Fruit fly (Drosophila melanogaster): ENCODE data around the gene Coq4.
A peak's percentile ranks its signal among the peaks of the same experiment; 100 is the strongest.

Coq4 gene

DNA sequence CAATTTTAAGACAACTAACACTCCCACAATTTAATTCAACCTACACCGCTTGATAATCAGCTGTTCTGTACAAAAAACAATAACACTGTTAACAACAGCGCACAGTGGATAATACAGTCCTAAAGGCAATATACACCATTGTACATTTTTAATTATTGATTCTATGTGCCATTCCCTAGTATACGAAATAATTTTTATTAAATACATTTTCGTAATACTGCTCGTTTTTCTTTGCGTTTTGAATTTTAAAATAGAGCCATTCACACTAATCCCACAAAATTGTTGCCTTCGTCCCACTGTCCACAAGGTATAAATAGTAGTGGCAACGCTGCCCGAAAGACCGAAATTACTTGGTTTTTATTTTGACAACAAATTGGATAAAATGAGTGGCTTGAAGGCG is at the start of gene Coq4, which contains the start of gene CG32176 (continued):
- TF ChIP-seq Nf-YB (GFP tag; optimal IDR thresholded peaks at IDR 0.05) (peak; percentile 84), CG2712 (tag; optimal IDR thresholded peaks at IDR 0.05) (peak; percentile 98), CG11504 (tag; optimal IDR thresholded peaks at IDR 0.05) (peak; percentile 96), Awh (GFP tag; IDR thresholded peaks at IDR 0.05) (peak; percentile 98), slbo (GFP tag; IDR thresholded peaks at IDR 0.05) (peak; percentile 99), Dek (tag; optimal IDR thresholded peaks at IDR 0.05) (peak; percentile 97), CG17829 (tag; optimal IDR thresholded peaks at IDR 0.05) (peak; percentile 98), Eip74EF (GFP tag; optimal IDR thresholded peaks at IDR 0.05) (peak in 1 of 2 experiments; percentile 89), CG16779 (GFP tag; IDR thresholded peaks at IDR 0.05) (peak; percentile 97), unc-4 (GFP tag; IDR thresholded peaks at IDR 0.05; ENCODE audit: partially characterized antibody) (peak; percentile 55; the same call in 1 of the 2 replicates), CG8089 (GFP tag; optimal IDR thresholded peaks at IDR 0.05) (peak; percentile 97), Meics (GFP tag; optimal IDR thresholded peaks at IDR 0.05) (peak; percentile 97), Dll (GFP tag; IDR thresholded peaks at IDR 0.05; ENCODE audit: partially characterized antibody) (peak; percentile 65; the same call in 3 of the 4 replicates), salm (tag; optimal IDR thresholded peaks at IDR 0.05) (peak; percentile 95), ems (GFP tag; optimal IDR thresholded peaks at IDR 0.05) (peak; percentile 99), CHES-1-like (GFP tag; optimal IDR thresholded peaks at IDR 0.05) (peak; percentile 98), C15 (GFP tag; IDR thresholded peaks at IDR 0.05) (peak; percentile 97), HmgD (GFP tag; optimal IDR thresholded peaks at IDR 0.05) (peak; percentile 96), ftz-f1 (GFP tag; optimal IDR thresholded peaks at IDR 0.05) (peak; percentile 82), CG12769 (tag; optimal IDR thresholded peaks at IDR 0.05) (peak; percentile 99), CG15073 (GFP tag; optimal IDR thresholded peaks at IDR 0.05) (peak; percentile 89), Dref (GFP tag; IDR thresholded peaks at IDR 0.05) (peak; percentile 47), maf-S (GFP tag; optimal IDR thresholded peaks at IDR 0.05) (peak; percentile 98), pb (GFP tag; optimal IDR thresholded peaks at IDR 0.05) (peak; percentile 95), TFAM (GFP tag; optimal IDR thresholded peaks at IDR 0.05) (peak; percentile 90), tgo (GFP tag; IDR thresholded peaks at IDR 0.05) (peak; percentile 98), CG11085 (GFP tag; IDR thresholded peaks at IDR 0.05) (peak; percentile 98), CG18764 (GFP tag; optimal IDR thresholded peaks at IDR 0.05) (peak; percentile 98), usp (GFP tag; optimal IDR thresholded peaks at IDR 0.05) (no peak), CG31365 (tag; optimal IDR thresholded peaks at IDR 0.05) (peak; percentile 85), Dp (GFP tag; optimal IDR thresholded peaks at IDR 0.05) (peak; percentile 34), gem (tag; optimal IDR thresholded peaks at IDR 0.05) (peak; percentile 99), Hsf (GFP tag; optimal IDR thresholded peaks at IDR 0.05) (peak; percentile 99), CG9797 (GFP tag; optimal IDR thresholded peaks at IDR 0.05) (no peak), CG8944 (GFP tag; optimal IDR thresholded peaks at IDR 0.05) (peak; percentile 99), sc (optimal IDR thresholded peaks at IDR 0.05) (no peak), sc (GFP tag; optimal IDR thresholded peaks at IDR 0.05) (peak; percentile 95), Asciz (GFP tag; optimal IDR thresholded peaks at IDR 0.05) (peak; percentile 91), dysf (GFP tag; IDR thresholded peaks at IDR 0.05) (peak; percentile 98), CG17359 (tag; optimal IDR thresholded peaks at IDR 0.05) (peak; percentile 98), lmd (GFP tag; IDR thresholded peaks at IDR 0.05) (peak; percentile 98), nmo (GFP tag; optimal IDR thresholded peaks at IDR 0.05) (peak; percentile 98), CG31441 (GFP tag; IDR thresholded peaks at IDR 0.05) (peak; percentile 95), CG11560 (tag; IDR thresholded peaks at IDR 0.05) (peak; percentile 89), CG3838 (GFP tag; optimal IDR thresholded peaks at IDR 0.05) (peak; percentile 96), Doc2 (GFP tag; IDR thresholded peaks at IDR 0.05) (peak; percentile 95), HLHmδ (GFP tag; optimal IDR thresholded peaks at IDR 0.05) (no peak), NK7.1 (GFP tag; optimal IDR thresholded peaks at IDR 0.05) (peak; percentile 96), CG1603 (tag; optimal IDR thresholded peaks at IDR 0.05) (peak; percentile 98), bab2 (GFP tag; optimal IDR thresholded peaks at IDR 0.05) (peak; percentile 98), Ada2b (GFP tag; IDR thresholded peaks at IDR 0.05) (peak; percentile 98)
